Fruit fly (Drosophila melanogaster) whole organism, prepupa: ENCODE results near the gene CG4465.

Experiments used
- Blimp-1 ChIP-seq: fragments of 200-800 bp; sonication (Bioruptor generic); optimal IDR thresholded peaks from 3 replicates; lab custom pipeline; 2017; ENCODE audit warnings: missing biosample characterization, missing genetic modification characterization, mild to moderate bottlenecking, moderate library complexity, missing genetic modification reagents
- Sox102F ChIP-seq: fragments of 200-800 bp; sonication (Bioruptor generic); optimal IDR thresholded peaks from 2 replicates; lab custom pipeline; 2016; ENCODE audit warnings: missing biosample characterization, mild to moderate bottlenecking, missing genetic modification characterization
- spab ChIP-seq: fragments of 200-800 bp; sonication (Bioruptor generic); optimal IDR thresholded peaks from 2 replicates; lab custom pipeline; 2017; ENCODE audit warnings: missing biosample characterization, mild to moderate bottlenecking, missing genetic modification characterization, missing genetic modification reagents

DNA sequence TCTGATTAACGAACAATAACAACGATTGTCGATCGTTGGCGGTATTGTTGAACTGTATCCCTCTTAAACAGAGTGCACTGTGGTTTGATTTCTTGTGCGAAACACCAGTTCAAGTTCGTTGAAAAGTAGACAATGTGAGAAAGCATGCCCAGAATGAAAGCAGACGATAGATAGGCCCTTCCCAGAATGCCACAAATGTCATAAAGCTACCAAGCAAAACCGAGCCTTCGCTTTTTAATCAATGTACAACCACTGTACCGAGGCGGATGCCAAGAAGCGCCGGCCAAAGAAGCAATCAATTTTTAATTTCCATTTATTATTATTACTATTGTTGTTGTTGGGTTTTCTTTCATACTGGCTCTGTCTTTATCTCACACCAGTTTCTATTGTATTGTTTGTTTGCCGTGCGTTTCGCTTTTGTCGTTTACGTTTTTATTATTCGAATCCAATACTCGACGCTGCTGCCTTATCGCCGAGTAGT, 8.7 kb downstream of the CG4465 start:
- TF ChIP-seq spab (GFP tag; lab: Kevin White, UChicago) (peak; percentile 54), Sox102F (GFP tag; lab: Kevin White, UChicago) (peak; percentile 87), Blimp-1 (GFP tag; lab: Kevin White, UChicago) (peak; percentile 42)
